Fruit fly (Drosophila melanogaster): Measurements from ENCODE around the gene CG15357.

Gene CG15357

dm6 chr2L:1945609-1946008 lies at the start of gene CG15357:
CG15357 (minus strand) TSS chr2L:1945709.
- no peak for TF ChIP-seq insv (optimal IDR thresholded peaks at IDR 0.05)
- no peak for TF ChIP-seq Sin3A (optimal IDR thresholded peaks at IDR 0.05)
- TF ChIP-seq Myc (optimal IDR thresholded peaks at IDR 0.05), result no peak
- TF ChIP-seq psq (optimal IDR thresholded peaks at IDR 0.05), result no peak
- TF ChIP-seq ttk (optimal IDR thresholded peaks at IDR 0.05), result no peak
- TF ChIP-seq h (optimal IDR thresholded peaks at IDR 0.05), result no peak

- TF ChIP-seq psq (optimal IDR thresholded peaks at IDR 0.05), result no peak
- no peak for TF ChIP-seq h (optimal IDR thresholded peaks at IDR 0.05)
- TF ChIP-seq Sin3A (optimal IDR thresholded peaks at IDR 0.05), result no peak
- TF ChIP-seq insv (optimal IDR thresholded peaks at IDR 0.05), result no peak
- no peak for TF ChIP-seq Myc (optimal IDR thresholded peaks at IDR 0.05)
- TF ChIP-seq ttk (optimal IDR thresholded peaks at IDR 0.05), result no peak
These were observed 46.6 kb upstream of the CG15357 start, which contains the start of gene Obp22a for dm6 chr2L:1992060-1992459. Obp22a (minus strand) TSS chr2L:1992160.

- TF ChIP-seq h (optimal IDR thresholded peaks at IDR 0.05), result no peak
- no peak for TF ChIP-seq ttk (optimal IDR thresholded peaks at IDR 0.05)
- TF ChIP-seq insv (optimal IDR thresholded peaks at IDR 0.05), result no peak
- no peak for TF ChIP-seq psq (optimal IDR thresholded peaks at IDR 0.05)
- TF ChIP-seq Myc (optimal IDR thresholded peaks at IDR 0.05), result no peak
- no peak for TF ChIP-seq Sin3A (optimal IDR thresholded peaks at IDR 0.05)
These were observed 43.9 kb upstream of the CG15357 start for dm6 chr2L:1989278-1989918.

- TF ChIP-seq psq (optimal IDR thresholded peaks at IDR 0.05) (no peak), Myc (optimal IDR thresholded peaks at IDR 0.05) (no peak), insv (optimal IDR thresholded peaks at IDR 0.05) (no peak), ttk (optimal IDR thresholded peaks at IDR 0.05) (no peak), Sin3A (optimal IDR thresholded peaks at IDR 0.05) (no peak), h (optimal IDR thresholded peaks at IDR 0.05) (no peak)
These were observed 42.7 kb upstream of the CG15357 start, which contains the start of gene Npc2a for dm6 chr2L:1988192-1988561. Npc2a (plus strand) TSS chr2L:1988290.

dm6 chr2L:1987434-1988191 lies 42.1 kb upstream of the CG15357 start, which contains the start of gene Got2:
Got2 (minus strand) TSS chr2L:1987758.
- TF ChIP-seq Sin3A (optimal IDR thresholded peaks at IDR 0.05), result no peak
- no peak for TF ChIP-seq psq (optimal IDR thresholded peaks at IDR 0.05)
- TF ChIP-seq ttk (optimal IDR thresholded peaks at IDR 0.05), result no peak
- TF ChIP-seq Myc (optimal IDR thresholded peaks at IDR 0.05), result no peak

- TF ChIP-seq psq (optimal IDR thresholded peaks at IDR 0.05), result no peak
- no peak for TF ChIP-seq h (optimal IDR thresholded peaks at IDR 0.05)
- TF ChIP-seq Myc (optimal IDR thresholded peaks at IDR 0.05), result no peak
- TF ChIP-seq Sin3A (optimal IDR thresholded peaks at IDR 0.05), result no peak
- TF ChIP-seq insv (optimal IDR thresholded peaks at IDR 0.05), result no peak
- no peak for TF ChIP-seq ttk (optimal IDR thresholded peaks at IDR 0.05)
These were observed 41.1 kb upstream of the CG15357 start for dm6 chr2L:1986343-1987280.

dm6 chr2L:1981726-1982367 lies 36.3 kb upstream of the CG15357 start, which contains the start of gene CG7289:
CG7289 (plus strand) TSS chr2L:1982217.
- no peak for TF ChIP-seq h (optimal IDR thresholded peaks at IDR 0.05)
- no peak for TF ChIP-seq Myc (optimal IDR thresholded peaks at IDR 0.05)

dm6 chr2L:1980708-1981339 lies 35.3 kb upstream of the CG15357 start, which contains the start of the genes CG15356 and CG15362:
CG15356 (minus strand) TSS chr2L:1980755.
CG15362 (plus strand) TSS chr2L:1981176.
- TF ChIP-seq insv (optimal IDR thresholded peaks at IDR 0.05) (no peak), Sin3A (optimal IDR thresholded peaks at IDR 0.05) (no peak), Myc (optimal IDR thresholded peaks at IDR 0.05) (no peak), psq (optimal IDR thresholded peaks at IDR 0.05) (no peak), h (optimal IDR thresholded peaks at IDR 0.05) (no peak), ttk (optimal IDR thresholded peaks at IDR 0.05) (no peak)

dm6 chr2L:1979196-1979818 lies 33.8 kb upstream of the CG15357 start:
- TF ChIP-seq Myc (optimal IDR thresholded peaks at IDR 0.05), result no peak
- no peak for TF ChIP-seq Sin3A (optimal IDR thresholded peaks at IDR 0.05)
- TF ChIP-seq psq (optimal IDR thresholded peaks at IDR 0.05), result no peak
- no peak for TF ChIP-seq insv (optimal IDR thresholded peaks at IDR 0.05)
- no peak for TF ChIP-seq ttk (optimal IDR thresholded peaks at IDR 0.05)
- no peak for TF ChIP-seq h (optimal IDR thresholded peaks at IDR 0.05)

- no peak for TF ChIP-seq ttk (optimal IDR thresholded peaks at IDR 0.05)
These were observed 30.0 kb upstream of the CG15357 start for dm6 chr2L:1975473-1975872.

- TF ChIP-seq psq (optimal IDR thresholded peaks at IDR 0.05), result no peak
- TF ChIP-seq Sin3A (optimal IDR thresholded peaks at IDR 0.05), result no peak
- no peak for TF ChIP-seq ttk (optimal IDR thresholded peaks at IDR 0.05)
- no peak for TF ChIP-seq h (optimal IDR thresholded peaks at IDR 0.05)
- TF ChIP-seq insv (optimal IDR thresholded peaks at IDR 0.05), result no peak
- TF ChIP-seq Myc (optimal IDR thresholded peaks at IDR 0.05), result no peak
These were observed 28.4 kb upstream of the CG15357 start, which contains the start of gene Der-1 for dm6 chr2L:1973957-1974356. Der-1 (plus strand) TSS chr2L:1973957.

Measured in Kc167 (cell line).